Worm (Caenorhabditis elegans): ENCODE measurements around the gene aat-4.

DNA sequence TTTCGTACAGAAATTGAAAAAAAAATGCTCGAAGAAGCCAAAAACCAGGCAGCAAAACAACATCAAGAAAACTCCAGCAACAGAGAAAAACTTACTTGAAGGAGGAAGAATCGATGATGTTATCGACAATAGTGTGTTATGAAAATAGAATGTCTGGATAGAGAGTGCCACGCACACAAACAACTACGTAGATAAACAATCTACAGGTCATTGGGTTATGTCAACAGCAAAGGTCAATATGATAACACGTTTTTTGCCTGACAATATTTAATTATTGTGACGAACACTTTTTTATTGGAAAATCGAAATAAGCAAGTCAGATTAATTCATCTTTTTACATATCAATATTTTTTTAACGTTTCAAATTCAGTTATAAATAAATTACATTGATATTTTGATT, 3.9 kb upstream of the aat-4 start, which contains the start of gene sams-5:
- TF ChIP-seq ama-1 (optimal IDR thresholded peaks at IDR 0.05) (no peak), B0310.2 (tag; optimal IDR thresholded peaks at IDR 0.05) (no peak), ets-7 (tag; optimal IDR thresholded peaks at IDR 0.05) (no peak), tbx-37 (GFP tag; conservative IDR thresholded peaks at IDR 0.05) (no peak)
